Worm (Caenorhabditis elegans): Measurements from ENCODE around the gene npr-35.

ce11 chrIV:7775725-7776124 lies 32.1 kb downstream of the npr-35 start, which contains the start of gene swd-2.1:
- TF ChIP-seq F13H6.1 (tag; optimal IDR thresholded peaks at IDR 0.05) (no peak), pqm-1 (tag; optimal IDR thresholded peaks at IDR 0.05) (no peak), ama-1 (optimal IDR thresholded peaks at IDR 0.05) (no peak), T23F11.4 (GFP tag; optimal IDR thresholded peaks at IDR 0.05) (no peak)
